Worm (Caenorhabditis elegans) whole organism, L4 larva: ENCODE results near the gene natb-1.

ENCODE experiments used
- F37D6.2 ChIP-seq: sonication (generic microtip); optimal IDR thresholded peaks from 2 replicates; lab custom pipeline; 2016; ENCODE audit warnings: mild to moderate bottlenecking, missing genetic modification characterization, missing compliant biosample characterization
- F49E8.2 ChIP-seq: sonication (generic microtip); optimal IDR thresholded peaks from 2 replicates; lab custom pipeline; 2016; ENCODE audit warnings: missing compliant biosample characterization, mild to moderate bottlenecking, missing genetic modification characterization, borderline replicate concordance
- T26A8.4 ChIP-seq: fragments of 200-800 bp; sonication (Bioruptor generic); IDR thresholded peaks from 2 replicates; pipeline ENCODE4 v1.3.6; 2022; ENCODE audit warnings: missing genetic modification characterization, missing compliant biosample characterization
- Y105C5A.15 ChIP-seq: fragments of 200-800 bp; sonication (Bioruptor generic); IDR thresholded peaks from 2 replicates; pipeline ENCODE4 v1.3.6; 2022; ENCODE audit warnings: missing genetic modification characterization, missing compliant biosample characterization
- Y48G9A.11 ChIP-seq: fragments of 200-800 bp; sonication (Bioruptor generic); IDR thresholded peaks from 2 replicates; pipeline ENCODE4 v1.3.6; 2022; ENCODE audit warnings: missing genetic modification reagents, missing genetic modification characterization, missing compliant biosample characterization
- ZK337.2 ChIP-seq: fragments of 200-800 bp; sonication (Bioruptor generic); IDR thresholded peaks from 2 replicates; pipeline ENCODE4 v1.3.6; 2022; ENCODE audit warnings: missing genetic modification reagents, missing genetic modification characterization, missing compliant biosample characterization
- aha-1 ChIP-seq: fragments of 150-350 bp; peaks from one replicate; lab custom pipeline; 2014; ENCODE audit warnings: missing biosample characterization, missing genetic modification characterization
- attf-4 ChIP-seq: sonication (generic microtip); optimal IDR thresholded peaks from 3 replicates; lab custom pipeline; 2017; ENCODE audit warnings: missing biosample characterization, missing genetic modification characterization
- ceh-20 ChIP-seq: fragments of 200-800 bp; sonication (Bioruptor generic); IDR thresholded peaks from 2 replicates; pipeline ENCODE4 v1.3.6; 2022; ENCODE audit warnings: missing genetic modification reagents, missing genetic modification characterization, missing compliant biosample characterization
- ceh-32 ChIP-seq: sonication (generic microtip); optimal IDR thresholded peaks from 2 replicates; lab custom pipeline; 2016; ENCODE audit warnings: mild to moderate bottlenecking, missing genetic modification characterization, missing compliant biosample characterization; ENCODE audit not compliant: poor library complexity
- ceh-44 ChIP-seq: fragments of 200-800 bp; sonication (Bioruptor generic); IDR thresholded peaks from 2 replicates; pipeline ENCODE4 v1.3.6; 2022; ENCODE audit warnings: missing genetic modification reagents, missing genetic modification characterization, missing compliant biosample characterization
- ces-1 ChIP-seq: fragments of 150-350 bp; sonication (generic microtip); optimal IDR thresholded peaks from 4 replicates; lab custom pipeline; 2014; ENCODE audit warnings: missing biosample characterization, missing genetic modification reagents, missing genetic modification characterization
- daf-16 ChIP-seq, 3 experiments: sonication (generic microtip); optimal IDR thresholded peaks; 2 replicates each; lab custom pipeline; 2016 to 2017; ENCODE audit warnings: missing genetic modification characterization in 3 of 3, missing genetic modification reagents in 3 of 3, mild to moderate bottlenecking in 2 of 3, missing compliant biosample characterization in 2 of 3, missing biosample characterization in 1 of 3, moderate library complexity in 1 of 3
- daf-19 ChIP-seq: fragments of 200-800 bp; sonication (Bioruptor generic); conservative IDR thresholded peaks from 2 replicates; pipeline ENCODE4 v1.3.6; 2022; ENCODE audit warnings: missing genetic modification characterization, missing compliant biosample characterization
- dpl-1 ChIP-seq: fragments of 150-350 bp; optimal IDR thresholded peaks from 2 replicates; lab custom pipeline; 2014; ENCODE audit warnings: missing biosample characterization, missing genetic modification reagents, missing genetic modification characterization
- duxl-1 ChIP-seq: sonication (generic microtip); optimal IDR thresholded peaks from 2 replicates; lab custom pipeline; 2016; ENCODE audit warnings: mild to moderate bottlenecking, missing genetic modification characterization, moderate library complexity, missing compliant biosample characterization; ENCODE audit not compliant: poor library complexity
- dve-1 ChIP-seq: sonication (generic microtip); optimal IDR thresholded peaks from 2 replicates; lab custom pipeline; 2017; ENCODE audit warnings: antibody characterized with exemption, mild to moderate bottlenecking, missing genetic modification characterization, missing compliant biosample characterization; ENCODE audit not compliant: insufficient read depth
- egl-43 ChIP-seq: fragments of 200-800 bp; sonication (Bioruptor generic); IDR thresholded peaks from 2 replicates; pipeline ENCODE4 v1.3.6; 2022; ENCODE audit warnings: missing genetic modification reagents, missing genetic modification characterization, missing compliant biosample characterization
- fkh-10 ChIP-seq: fragments of 150-350 bp; optimal IDR thresholded peaks from 2 replicates; lab custom pipeline; 2014; ENCODE audit warnings: missing biosample characterization, missing genetic modification reagents, missing genetic modification characterization
- gei-8 ChIP-seq: fragments of 200-800 bp; sonication (Bioruptor generic); optimal IDR thresholded peaks from 2 replicates; lab custom pipeline; 2018; ENCODE audit warnings: mild to moderate bottlenecking, missing genetic modification characterization, missing compliant biosample characterization
- hif-1 ChIP-seq, 2 experiments: sonication (generic microtip); optimal IDR thresholded peaks; 2 replicates each; lab custom pipeline; 2016 to 2017; ENCODE audit warnings: missing compliant biosample characterization in 2 of 2, missing genetic modification characterization in 2 of 2, missing genetic modification reagents in 2 of 2, missing genotype in 2 of 2, mild to moderate bottlenecking in 1 of 2
- hlh-11 ChIP-seq: fragments of 200-800 bp; sonication (Bioruptor generic); optimal IDR thresholded peaks from 2 replicates; lab custom pipeline; 2018; ENCODE audit warnings: mild to moderate bottlenecking, missing genetic modification characterization, missing compliant biosample characterization
- hlh-30 ChIP-seq: sonication (generic microtip); optimal IDR thresholded peaks from 2 replicates; lab custom pipeline; 2017; ENCODE audit warnings: antibody characterized with exemption, mild to moderate bottlenecking, missing genetic modification characterization, missing compliant biosample characterization; ENCODE audit not compliant: insufficient read depth
- hmg-1.1 ChIP-seq: fragments of 200-800 bp; sonication (Bioruptor generic); IDR thresholded peaks from 2 replicates; pipeline ENCODE4 v1.3.6; 2022; ENCODE audit warnings: missing genetic modification reagents, missing genetic modification characterization, missing compliant biosample characterization
- lin-13 ChIP-seq: fragments of 150-350 bp; optimal IDR thresholded peaks from 2 replicates; lab custom pipeline; 2014; ENCODE audit warnings: missing biosample characterization, missing genetic modification reagents, missing genetic modification characterization
- lin-15B ChIP-seq: fragments of 150-350 bp; sonication (generic microtip); optimal IDR thresholded peaks from 3 replicates; lab custom pipeline; 2014; ENCODE audit warnings: missing biosample characterization, missing genetic modification characterization
- lin-38 ChIP-seq: fragments of 200-800 bp; sonication (Bioruptor generic); IDR thresholded peaks from 2 replicates; pipeline ENCODE4 v1.3.6; 2022; ENCODE audit warnings: missing genetic modification reagents, missing genetic modification characterization, missing compliant biosample characterization
- lin-39 ChIP-seq: fragments of 150-350 bp; optimal IDR thresholded peaks from 2 replicates; lab custom pipeline; 2014; ENCODE audit warnings: missing biosample characterization, missing genetic modification reagents, missing genetic modification characterization
- lsy-2 ChIP-seq, 2 experiments: fragments of 150-350 bp in 1 of 2; sonication (generic microtip) in 1 of 2; optimal IDR thresholded peaks; 2 replicates each; lab custom pipeline; 2014 to 2017; ENCODE audit warnings: missing biosample characterization in 2 of 2, missing genetic modification characterization in 2 of 2
- madf-5 ChIP-seq, 2 experiments: fragments of 200-800 bp; sonication (Bioruptor generic); IDR thresholded peaks; 2 replicates each; pipeline ENCODE4 v1.3.6; 2022; ENCODE audit warnings: missing compliant biosample characterization in 2 of 2, missing genetic modification characterization in 2 of 2
- mdl-1 ChIP-seq, 2 experiments: fragments of 150-350 bp in 1 of 2; sonication (generic microtip) in 1 of 2; optimal IDR thresholded peaks; 2 replicates each; lab custom pipeline; 2014 to 2017; ENCODE audit warnings: missing biosample characterization in 2 of 2, missing genetic modification characterization in 2 of 2
- mep-1 ChIP-seq: fragments of 150-350 bp; sonication (generic microtip); optimal IDR thresholded peaks from 3 replicates; lab custom pipeline; 2014; ENCODE audit warnings: missing biosample characterization, missing genetic modification characterization
- mes-2 ChIP-seq: sonication (generic microtip); optimal IDR thresholded peaks from 2 replicates; lab custom pipeline; 2016; ENCODE audit warnings: missing genotype, mild to moderate bottlenecking, missing genetic modification characterization, missing compliant biosample characterization; ENCODE audit not compliant: poor library complexity, severe bottlenecking
- nhr-10 ChIP-seq: fragments of 150-350 bp; optimal IDR thresholded peaks from 2 replicates; lab custom pipeline; 2014; ENCODE audit warnings: missing biosample characterization, missing genetic modification characterization
- nhr-11 ChIP-seq: fragments of 150-350 bp; optimal IDR thresholded peaks from 2 replicates; lab custom pipeline; 2014; ENCODE audit warnings: missing biosample characterization, missing genetic modification characterization
- nhr-41 ChIP-seq: fragments of 200-800 bp; sonication (Bioruptor generic); IDR thresholded peaks from 2 replicates; pipeline ENCODE4 v1.3.6; 2022; ENCODE audit warnings: missing genetic modification reagents, missing genetic modification characterization, missing compliant biosample characterization
- nhr-6 ChIP-seq: fragments of 150-350 bp; optimal IDR thresholded peaks from 2 replicates; lab custom pipeline; 2014; ENCODE audit warnings: missing biosample characterization, missing genetic modification characterization
- rbr-2 ChIP-seq: sonication (generic microtip); optimal IDR thresholded peaks from 2 replicates; lab custom pipeline; 2016; ENCODE audit warnings: missing genotype, missing genetic modification characterization, missing compliant biosample characterization
- saeg-2 ChIP-seq: fragments of 200-800 bp; sonication (Bioruptor generic); IDR thresholded peaks from 2 replicates; pipeline ENCODE4 v1.3.6; 2022; ENCODE audit warnings: missing genetic modification reagents, missing genetic modification characterization, missing compliant biosample characterization
- spr-1 ChIP-seq: sonication (generic microtip); optimal IDR thresholded peaks from 2 replicates; lab custom pipeline; 2016; ENCODE audit warnings: mild to moderate bottlenecking, missing genetic modification characterization, missing compliant biosample characterization
- tra-1 ChIP-seq: fragments of 200-800 bp; sonication (Bioruptor generic); IDR thresholded peaks from 2 replicates; pipeline ENCODE4 v1.3.6; 2022; ENCODE audit warnings: missing genetic modification reagents, missing genetic modification characterization, missing compliant biosample characterization
- unc-62 ChIP-seq, 3 experiments: fragments of 150-350 bp in 1 of 3; sonication (generic microtip); optimal IDR thresholded peaks in 2 of 3; peaks in 1 of 3; 1 replicate in 1 of 3; 2 replicates in 2 of 3; lab custom pipeline; 2014 to 2017; ENCODE audit warnings: missing biosample characterization in 3 of 3, missing genetic modification characterization in 3 of 3, missing genetic modification reagents in 3 of 3, missing genotype in 1 of 3
- zag-1 ChIP-seq: fragments of 150-350 bp; optimal IDR thresholded peaks from 2 replicates; lab custom pipeline; 2014; ENCODE audit warnings: missing biosample characterization, missing genetic modification characterization
- zfp-2 ChIP-seq: sonication (generic microtip); optimal IDR thresholded peaks from 2 replicates; lab custom pipeline; 2016; ENCODE audit warnings: mild to moderate bottlenecking, missing genetic modification characterization, missing compliant biosample characterization
- zfp-3 ChIP-seq: fragments of 200-800 bp; sonication (Bioruptor generic); conservative IDR thresholded peaks from 2 replicates; pipeline ENCODE4 v1.3.6; 2022; ENCODE audit warnings: missing genetic modification reagents, missing genetic modification characterization, missing compliant biosample characterization

natb-1 gene

ce11 chrV:7980370-7980987 is 2.8 kb downstream of the natb-1 start (continued):
- TF ChIP-seq ceh-20 (GFP tag; lab: Robert Waterston, UW) (0 out of 2 replicates have a peak, but pooled peaks have one; percentile 50), madf-5 (GFP tag; IDR thresholded peaks at IDR 0.05; lab: Robert Waterston, UW) (no peak), mdl-1 (tag; optimal IDR thresholded peaks at IDR 0.05; lab: Kevin White, UChicago) (peak in 1 of 2 experiments; percentile 65), ceh-32 (tag; lab: Kevin White, UChicago) (no peak), hlh-11 (tag; lab: Kevin White, UChicago) (peak; percentile 38), dpl-1 (peak; percentile 2), zfp-3 (GFP tag; lab: Robert Waterston, UW) (no peak), unc-62 (GFP tag; optimal IDR thresholded peaks at IDR 0.05 in 1 of 2; lab: Kevin White, UChicago) (peak in 1 of 2 experiments; percentile 71), unc-62 (tag; optimal IDR thresholded peaks at IDR 0.05; lab: Kevin White, UChicago) (no peak), hlh-30 (peak; percentile 69), mep-1 (tag; lab: Kevin White, UChicago) (peak; percentile 59), aha-1 (peak; percentile 97), tra-1 (0 out of 2 replicates have a peak, but pooled peaks have one; percentile 60), spr-1 (tag; lab: Kevin White, UChicago) (no peak), fkh-10 (GFP tag; lab: Kevin White, UChicago) (peak; percentile 26)

- TF ChIP-seq nhr-10 (no peak), lsy-2 (tag; optimal IDR thresholded peaks at IDR 0.05; lab: Kevin White, UChicago) (peak in 1 of 2 experiments; percentile 54), Y105C5A.15 (GFP tag; lab: Robert Waterston, UW) (no peak), egl-43 (GFP tag; lab: Robert Waterston, UW) (0 out of 2 replicates have a peak, but pooled peaks have one; percentile 49), F37D6.2 (tag; lab: Kevin White, UChicago) (no peak), zfp-2 (tag; lab: Kevin White, UChicago) (no peak), gei-8 (GFP tag; lab: Kevin White, UChicago) (no peak), aha-1 (no peak), ces-1 (GFP tag; lab: Kevin White, UChicago) (no peak), Y48G9A.11 (GFP tag; lab: Robert Waterston, UW) (no peak), duxl-1 (tag; lab: Kevin White, UChicago) (no peak), hlh-11 (tag; lab: Kevin White, UChicago) (peak; percentile 52), tra-1 (no peak), F49E8.2 (tag; lab: Kevin White, UChicago) (no peak), zag-1 (no peak), lin-39 (tag; lab: Kevin White, UChicago) (no peak), attf-4 (tag; lab: Kevin White, UChicago) (no peak), nhr-41 (no peak), ZK337.2 (GFP tag; lab: Robert Waterston, UW) (no peak), ceh-32 (tag; lab: Kevin White, UChicago) (no peak), daf-19 (GFP tag; lab: Robert Waterston, UW) (no peak), rbr-2 (tag; lab: Kevin White, UChicago) (peak; percentile 21), hmg-1.1 (GFP tag; lab: Robert Waterston, UW) (peak; percentile 52; the same call in 1 of the 2 replicates), lin-13 (GFP tag; lab: Kevin White, UChicago) (no peak), mep-1 (tag; lab: Kevin White, UChicago) (peak; percentile 64), ceh-44 (GFP tag; lab: Robert Waterston, UW) (no peak), saeg-2 (GFP tag; lab: Robert Waterston, UW) (no peak), mes-2 (tag; lab: Kevin White, UChicago) (peak; percentile 52), lin-38 (GFP tag; lab: Robert Waterston, UW) (no peak), hif-1 (tag; optimal IDR thresholded peaks at IDR 0.05; lab: Kevin White, UChicago) (no peak), nhr-11 (tag; lab: Kevin White, UChicago) (no peak), nhr-6 (tag; lab: Kevin White, UChicago) (peak; percentile 41), mdl-1 (tag; optimal IDR thresholded peaks at IDR 0.05; lab: Kevin White, UChicago) (no peak), fkh-10 (GFP tag; lab: Kevin White, UChicago) (no peak), T26A8.4 (GFP tag; lab: Robert Waterston, UW) (0 out of 2 replicates have a peak, but pooled peaks have one; percentile 20), spr-1 (tag; lab: Kevin White, UChicago) (no peak), lin-15B (no peak), daf-16 (GFP tag; optimal IDR thresholded peaks at IDR 0.05; lab: Kevin White, UChicago) (no peak), daf-16 (tag; optimal IDR thresholded peaks at IDR 0.05; lab: Kevin White, UChicago) (peak; percentile 36), dve-1 (tag; lab: Kevin White, UChicago) (peak; percentile 78)
Measured at ce11 chrV:7978798-7979197, 4.4 kb downstream of the natb-1 start.
